Fruit fly (Drosophila melanogaster) ovary, adult (tissue): ENCODE data around the gene ninaB.

Experiments used
- CG17801 ChIP-seq: fragments of 200-800 bp; optimal IDR thresholded peaks from 2 replicates; lab custom pipeline; 2019; ENCODE audit warnings: missing biosample characterization, mild to moderate bottlenecking, missing genetic modification characterization, moderate library complexity; ENCODE audit not compliant: partially characterized antibody

ninaB gene

DNA sequence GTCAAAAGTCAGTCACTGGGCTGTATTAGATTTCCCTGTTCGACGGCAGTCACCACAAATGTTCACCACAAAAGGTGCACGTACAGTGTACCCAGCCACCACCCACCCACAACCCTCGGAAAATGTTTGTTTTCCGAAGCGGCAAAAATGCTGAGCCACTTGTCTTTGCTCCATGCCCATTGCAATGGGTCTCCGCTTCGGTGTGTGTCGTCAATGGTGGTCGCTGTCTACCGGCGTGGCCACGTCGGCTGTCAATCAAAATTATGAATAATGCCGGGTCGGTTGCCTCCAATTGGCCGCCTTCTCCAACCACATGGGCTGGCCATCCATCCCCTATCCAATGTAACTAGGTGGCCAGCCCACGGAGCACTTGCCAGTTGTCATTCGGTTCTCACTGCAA, at the start of gene ninaB:
TSS of gene ninaB (plus strand) at position 374 of the 400 bp plus-strand sequence.
- TF ChIP-seq CG17801, result no peak

DNA sequence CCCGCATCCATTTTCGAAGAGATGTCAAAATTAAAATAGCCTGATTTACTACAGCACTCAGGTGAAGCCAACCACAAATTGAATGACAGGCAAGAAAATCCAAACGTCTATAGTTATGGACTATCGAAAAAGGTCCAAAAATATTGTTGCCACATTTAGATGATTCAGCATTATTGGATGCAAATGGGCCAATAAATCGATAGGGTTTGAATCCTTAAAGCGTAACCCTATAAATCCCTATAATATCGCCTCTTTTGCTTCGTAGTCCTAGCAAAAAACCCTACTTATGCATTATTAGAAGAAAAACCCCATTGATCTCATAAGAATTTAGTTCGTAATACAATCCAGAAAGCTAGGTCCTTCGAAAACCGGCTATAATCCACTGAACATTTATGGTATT, 44.1 kb upstream of the ninaB start, which contains the start of gene Rbp4:
TSS of gene Rbp4 (minus strand) at position 101 of the 400 bp plus-strand sequence.
- TF ChIP-seq CG17801, result no peak

DNA sequence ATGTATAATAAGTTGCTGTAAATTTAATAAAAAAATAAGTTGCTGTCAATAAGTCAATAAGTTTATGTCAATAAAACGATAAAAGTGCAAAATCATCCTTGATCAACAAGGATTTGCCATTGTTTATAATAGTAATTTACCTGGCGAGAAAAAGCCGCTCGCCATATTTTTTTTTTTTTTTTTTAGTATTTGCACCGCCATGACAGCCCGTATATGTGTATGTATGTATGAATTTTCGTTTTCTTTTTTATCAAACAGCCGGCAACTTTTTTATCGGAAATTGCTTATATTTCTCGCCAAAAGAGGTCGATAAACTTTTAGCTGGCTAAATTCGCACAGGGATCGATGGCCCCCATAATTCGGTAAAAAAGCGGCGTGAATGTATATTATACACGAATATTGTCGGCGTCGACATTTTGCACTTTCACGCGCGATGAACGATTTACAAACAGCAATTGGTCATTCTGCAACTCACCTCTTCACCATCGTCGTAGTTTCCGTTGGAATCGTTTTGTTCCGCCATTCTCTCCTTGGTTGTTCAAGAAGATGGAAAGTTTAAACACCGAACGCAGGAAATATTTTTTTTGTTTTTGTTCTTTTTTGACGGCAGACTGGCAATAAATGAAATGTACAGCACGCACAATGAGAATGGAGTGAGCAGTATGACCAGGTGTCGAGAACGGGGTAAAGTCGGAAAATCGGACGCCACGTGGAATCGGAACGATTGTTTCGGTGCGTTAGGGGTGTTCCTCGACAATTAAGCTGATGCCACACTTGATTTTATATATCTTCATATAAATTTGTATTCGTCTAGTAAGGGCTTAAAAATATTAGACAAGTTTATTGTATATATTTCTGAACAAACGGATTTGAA, 40.3 kb upstream of the ninaB start, which contains the start of gene Hrb87F:
TSS of gene Hrb87F (minus strand) at position 667 of the 874 bp plus-strand sequence.
- peak; percentile 51 for TF ChIP-seq CG17801

DNA sequence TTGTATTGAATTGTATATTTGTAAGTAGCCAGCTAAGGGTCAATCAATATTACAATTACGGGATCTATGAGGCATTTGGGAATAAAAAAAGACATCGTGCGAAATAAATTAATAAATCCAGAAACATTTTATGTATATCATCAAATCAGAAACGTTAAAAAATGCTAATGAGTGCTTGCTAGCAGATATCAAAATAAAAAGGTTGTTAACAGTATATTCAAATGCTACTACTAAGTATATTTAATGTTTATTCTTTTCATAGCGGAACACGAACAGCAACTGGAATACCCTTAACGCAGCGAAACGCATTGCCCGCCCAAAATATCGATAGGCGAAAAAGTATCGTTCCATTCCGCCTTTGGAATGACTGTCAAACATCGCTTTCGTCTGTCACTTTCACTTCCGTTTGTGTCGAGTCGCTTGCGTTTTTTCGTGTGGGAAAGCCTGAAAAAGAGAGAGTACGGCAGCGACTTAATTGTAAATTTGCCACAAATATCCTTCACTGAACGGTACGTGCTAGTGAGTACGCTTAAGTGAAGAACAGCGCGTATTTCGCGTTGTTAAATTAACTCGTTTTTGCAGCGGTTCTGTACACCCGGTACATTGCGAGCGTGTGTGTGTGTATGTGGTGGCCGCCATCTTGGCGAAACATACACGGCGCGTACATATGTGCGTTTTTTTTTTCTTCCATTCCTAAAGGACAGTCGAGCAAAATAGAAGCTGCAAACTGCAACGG, 39.3 kb upstream of the ninaB start, which contains the start of gene B52:
TSS of gene B52 (plus strand) at position 388 of the 736 bp plus-strand sequence.
- peak; percentile 88 for TF ChIP-seq CG17801

DNA sequence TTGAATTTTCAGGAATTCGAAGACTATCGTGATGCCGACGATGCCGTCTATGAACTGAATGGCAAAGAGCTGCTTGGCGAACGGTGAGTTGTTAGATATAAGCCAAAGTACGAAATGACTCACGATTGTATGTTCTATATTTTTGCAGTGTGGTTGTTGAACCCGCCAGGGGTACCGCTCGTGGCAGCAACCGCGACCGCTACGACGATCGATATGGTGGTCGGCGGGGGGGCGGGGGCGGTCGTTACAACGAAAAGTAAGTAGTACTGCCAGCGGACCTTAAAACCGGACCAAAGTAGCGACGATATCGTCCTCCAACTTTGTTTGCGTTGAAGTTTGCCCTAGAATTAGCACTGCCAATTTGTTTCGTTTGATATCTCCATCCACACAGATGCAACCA, 38.2 kb upstream of the ninaB start:
- no peak for TF ChIP-seq CG17801

DNA sequence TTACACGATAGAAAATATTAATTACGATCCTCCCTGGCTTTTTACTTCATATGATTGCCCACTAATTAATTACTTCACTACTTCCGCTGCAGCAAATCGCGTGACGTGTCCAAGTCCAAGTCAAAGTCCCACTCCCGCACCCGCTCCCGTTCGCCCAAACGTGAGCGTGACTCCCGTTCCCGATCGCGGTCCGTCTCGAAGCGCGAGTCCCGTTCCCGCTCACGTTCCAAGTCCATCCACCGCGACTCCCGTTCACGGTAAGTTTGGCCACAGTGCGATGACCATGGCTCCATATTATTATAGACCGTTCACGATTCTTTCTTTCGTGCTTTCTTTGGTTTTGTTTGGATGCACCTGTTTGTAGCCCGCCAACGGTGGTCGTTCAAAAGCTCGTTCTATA, 34.4 kb upstream of the ninaB start:
- TF ChIP-seq CG17801, result no peak

DNA sequence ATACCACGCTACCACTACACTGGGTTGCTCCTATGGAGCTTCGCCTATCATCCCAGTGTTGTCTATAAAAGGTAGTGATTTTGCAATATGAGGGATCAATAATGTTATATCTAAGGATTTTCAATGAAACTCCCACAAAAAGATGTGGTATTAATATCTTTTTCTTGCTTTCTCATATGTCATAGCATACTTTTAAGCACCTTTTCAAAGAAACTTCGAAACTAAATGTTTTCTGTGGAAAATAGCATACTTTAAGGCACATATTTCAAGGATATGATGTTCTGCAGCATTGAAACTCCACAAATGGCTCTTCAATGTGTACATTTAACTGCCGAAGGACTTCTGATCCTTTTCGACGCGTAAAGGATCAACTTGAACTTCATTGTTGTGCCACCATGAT, 27.5 kb upstream of the ninaB start:
- TF ChIP-seq CG17801, result no peak

DNA sequence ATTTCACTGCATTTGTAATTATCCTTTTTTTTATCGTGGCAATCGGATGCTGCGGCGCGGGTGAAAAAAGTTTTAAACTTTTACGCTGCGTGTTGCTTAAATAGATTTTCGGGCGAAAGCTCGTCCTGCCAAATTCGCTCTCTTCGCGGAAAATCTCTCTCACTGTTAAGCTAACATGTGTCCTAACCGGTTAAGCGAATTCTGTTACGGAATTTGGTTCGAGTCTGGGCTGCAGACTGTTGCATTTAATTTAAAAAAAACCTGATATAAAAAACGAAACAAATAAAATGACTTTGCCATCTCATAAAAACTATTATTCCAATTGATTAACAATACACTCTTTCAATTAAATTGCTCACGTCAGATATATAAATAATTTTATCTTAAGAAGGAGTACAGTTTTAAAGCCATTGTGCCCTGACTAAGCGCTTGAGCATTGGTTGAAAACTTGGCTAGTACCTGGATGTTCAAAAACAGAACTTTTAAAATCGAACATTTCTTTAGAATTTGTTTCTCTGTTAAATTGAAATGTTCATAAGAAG, 25.8 kb upstream of the ninaB start, which contains the start of gene Task6:
TSS of gene Task6 (minus strand) at position 51 of the 542 bp plus-strand sequence.
- no peak for TF ChIP-seq CG17801

DNA sequence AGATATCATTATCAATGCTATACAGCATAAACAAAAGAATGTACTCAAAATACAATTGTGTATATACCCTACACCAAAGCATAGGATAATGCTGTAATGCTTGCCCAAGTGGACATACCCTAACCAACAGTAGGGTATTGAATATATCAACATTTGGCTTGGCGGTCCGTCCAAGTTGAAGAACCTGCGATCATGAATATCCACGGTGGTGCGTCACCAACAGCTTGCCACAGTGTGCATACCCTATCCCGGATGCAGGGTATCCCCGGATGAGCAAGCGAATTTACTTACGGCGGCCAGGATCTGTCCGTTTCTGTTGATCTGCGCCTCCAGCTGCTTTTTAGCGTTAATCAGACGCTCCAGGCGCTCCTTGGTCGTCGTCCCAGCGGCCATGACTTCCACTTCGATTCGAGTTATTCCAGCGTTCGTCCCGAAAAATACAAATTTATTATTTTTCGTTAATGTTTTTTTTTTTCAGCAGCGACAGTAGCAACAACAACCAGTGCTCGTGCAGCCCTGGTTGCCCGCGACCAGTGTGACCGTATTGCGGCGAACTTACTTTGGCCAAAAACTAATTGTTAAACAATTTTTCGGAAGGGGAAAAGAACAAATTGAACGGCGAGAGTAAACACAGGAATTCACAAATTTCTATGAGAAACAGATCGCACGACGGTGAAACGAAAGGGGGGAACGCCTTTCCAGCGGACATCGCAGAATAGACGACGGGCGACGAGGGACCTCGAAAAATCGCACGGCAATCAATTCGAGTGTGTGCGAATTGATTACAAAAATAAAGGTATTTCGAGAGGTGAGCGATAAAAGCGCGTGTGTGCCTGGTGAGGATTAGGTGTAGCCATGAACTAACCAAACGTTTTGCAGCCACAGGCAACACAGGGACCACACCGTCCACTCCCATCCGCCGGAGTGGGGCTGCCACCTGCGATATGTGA, 24.0 kb upstream of the ninaB start, which contains the start of the genes Lkb1 and CG9588:
TSS of gene Lkb1 (plus strand) at position 413 of the 950 bp plus-strand sequence.
TSS of gene CG9588 (minus strand) at position 545 of the 950 bp plus-strand sequence.
- TF ChIP-seq CG17801, result no peak

DNA sequence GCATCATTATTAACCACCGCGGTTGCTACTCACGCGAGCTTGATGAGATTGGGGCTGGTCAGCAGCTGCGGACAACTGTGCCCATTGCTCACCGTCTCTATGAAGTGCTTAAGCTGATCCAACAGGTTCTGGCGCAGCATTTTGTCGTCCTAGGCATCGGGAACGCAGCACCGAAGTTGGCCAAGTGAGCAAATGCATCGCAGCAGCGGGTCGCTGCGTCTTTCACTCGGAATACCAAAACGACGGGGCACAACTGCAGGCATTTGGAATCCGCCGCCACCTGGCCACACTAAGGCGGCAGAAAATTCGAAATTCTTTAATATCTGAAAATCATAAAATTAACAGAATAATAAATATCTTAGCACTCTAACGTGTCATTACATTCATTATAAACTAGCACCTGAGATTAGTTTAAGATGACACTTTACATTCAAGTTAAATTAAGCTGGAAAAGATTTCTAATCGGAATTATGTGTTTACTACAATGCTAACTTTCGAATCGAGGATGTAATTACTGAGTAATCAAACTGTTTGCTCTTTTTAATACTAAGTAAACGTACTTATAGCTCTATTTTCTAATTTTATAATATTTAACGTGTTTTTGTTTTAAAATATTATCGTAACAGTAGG, 17.3 kb upstream of the ninaB start:
- TF ChIP-seq CG17801, result no peak

DNA sequence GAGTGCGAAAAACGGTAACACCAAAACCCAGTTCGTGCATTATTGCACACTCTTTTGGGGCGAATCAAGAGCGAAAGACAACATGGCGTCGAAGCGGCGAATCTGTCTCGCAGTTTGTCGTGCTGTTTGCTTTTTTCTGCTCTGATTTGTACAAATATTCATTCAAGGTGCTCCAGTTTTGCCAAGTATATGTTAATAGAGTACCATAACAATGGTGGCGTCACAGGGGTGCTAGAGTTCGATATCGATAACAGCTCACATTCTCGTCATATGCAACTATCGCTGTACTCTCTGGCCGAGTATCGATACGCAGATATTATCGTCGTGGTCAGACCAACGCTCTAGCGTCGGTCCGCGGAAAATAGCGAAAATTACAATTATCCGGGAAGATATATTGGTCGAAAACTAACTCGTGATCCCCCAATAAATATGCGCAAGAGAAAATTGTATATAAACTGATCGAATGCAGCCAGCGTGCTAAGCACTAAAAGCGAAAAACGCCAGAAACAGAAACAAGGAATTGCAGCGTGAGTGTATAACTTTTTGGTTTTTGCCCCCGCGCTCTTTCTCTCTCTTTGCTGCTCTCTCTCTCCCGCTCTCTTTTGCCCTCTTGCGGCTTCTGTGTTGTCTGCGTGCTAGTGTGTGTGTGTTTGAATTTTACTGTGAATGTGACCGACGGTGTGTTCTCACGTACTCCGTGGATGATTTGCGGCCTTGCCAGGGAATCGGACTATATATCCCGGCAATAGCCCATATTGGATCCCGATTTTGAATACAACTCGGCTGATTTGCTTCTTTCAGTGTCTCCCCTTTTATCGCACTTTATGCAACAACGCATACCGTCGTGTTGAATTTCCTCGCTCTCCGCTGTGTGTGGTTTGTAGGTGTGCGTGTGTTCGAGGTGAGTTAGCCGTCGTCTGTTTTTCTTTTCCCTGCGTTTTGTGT, 16.5 kb upstream of the ninaB start, which contains the start of gene flfl:
TSS of gene flfl (plus strand) at position 298 of the 945 bp plus-strand sequence.
- peak; percentile 31 for TF ChIP-seq CG17801

DNA sequence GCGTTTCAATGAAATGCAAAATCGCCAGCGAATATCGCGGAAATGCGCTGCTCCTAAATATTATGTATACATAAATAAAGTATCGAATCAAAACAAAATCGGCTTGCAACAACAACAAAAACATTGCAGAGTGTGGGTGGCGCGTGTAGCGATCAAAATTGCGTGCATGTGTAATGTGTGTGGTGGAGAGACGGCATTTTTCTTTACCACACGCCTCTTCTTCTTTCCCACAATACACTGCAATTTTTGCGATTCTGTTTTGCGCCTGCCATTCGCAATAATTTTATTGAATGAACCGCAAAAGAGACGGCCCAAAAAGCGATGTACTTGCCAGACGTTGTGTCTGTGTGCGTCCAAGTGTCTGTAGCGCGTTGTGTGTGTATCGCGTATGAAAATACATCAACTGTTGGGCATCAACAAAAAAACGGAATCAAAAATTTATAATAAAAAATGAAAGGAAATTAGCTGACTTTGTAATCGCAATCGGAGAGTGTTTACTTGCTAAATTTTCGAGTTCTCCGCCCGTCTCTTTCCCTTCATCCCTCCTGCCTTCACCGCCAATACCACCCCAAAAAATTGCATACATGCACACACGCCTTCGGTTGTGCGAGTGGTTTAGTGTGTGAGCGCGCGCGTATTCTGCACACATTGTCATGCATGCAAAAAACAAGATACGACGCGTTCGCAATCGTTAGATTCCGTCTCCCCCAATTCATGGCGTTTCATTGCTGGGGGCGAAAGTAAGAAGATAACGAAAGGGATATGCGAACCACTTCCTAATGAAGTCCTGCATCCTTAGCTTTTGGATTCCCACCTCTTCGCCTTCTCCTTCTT, 15.6 kb upstream of the ninaB start:
- no peak for TF ChIP-seq CG17801

DNA sequence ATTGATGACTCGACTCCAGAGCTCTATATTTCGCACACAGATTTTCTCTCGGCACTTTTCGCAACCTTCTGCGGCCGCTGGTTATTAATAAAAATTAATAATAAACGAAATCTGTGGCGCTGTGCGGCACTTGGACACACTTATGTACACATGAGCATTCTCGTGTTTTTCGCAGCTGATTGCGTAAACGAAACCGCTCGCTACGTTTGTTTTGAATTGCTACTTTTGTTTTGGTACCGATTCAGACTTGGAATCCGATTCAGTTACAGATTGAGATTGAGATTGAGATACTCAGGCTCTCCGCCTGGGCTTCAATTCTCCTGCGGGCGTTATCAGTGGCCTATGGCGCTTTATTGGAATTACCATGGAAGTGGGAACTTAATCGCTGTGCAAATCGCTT, 14.4 kb upstream of the ninaB start:
- no peak for TF ChIP-seq CG17801
